Worm (Caenorhabditis elegans) whole organism, L1 larva: Measurements from ENCODE around the gene C32D5.7.

Experiments used
- C16A3.4 ChIP-seq: fragments of 150-350 bp; optimal IDR thresholded peaks from 2 replicates; lab custom pipeline; 2014; ENCODE audit warnings: missing biosample characterization, missing genetic modification characterization
- blmp-1 ChIP-seq: fragments of 150-350 bp; optimal IDR thresholded peaks from 2 replicates; lab custom pipeline; 2014; ENCODE audit warnings: missing biosample characterization, missing genetic modification characterization
- ces-1 ChIP-seq: fragments of 150-350 bp; optimal IDR thresholded peaks from 2 replicates; lab custom pipeline; 2014; ENCODE audit warnings: missing biosample characterization, missing genetic modification reagents, missing genetic modification characterization
- dsc-1 ChIP-seq: sonication (generic microtip); optimal IDR thresholded peaks from 2 replicates; lab custom pipeline; 2016; ENCODE audit warnings: mild to moderate bottlenecking, missing genetic modification characterization, missing compliant biosample characterization
- efl-1 ChIP-seq, 4 experiments: fragments of 150-350 bp; optimal IDR thresholded peaks in 3 of 4; peaks in 1 of 4; 1 replicate in 1 of 4; 2 replicates in 3 of 4; lab custom pipeline; 2014; ENCODE audit warnings: missing biosample characterization in 2 of 4, missing genetic modification characterization in 2 of 4, missing genetic modification reagents in 2 of 4
- efl-3 ChIP-seq: fragments of 200-800 bp; sonication (Bioruptor generic); optimal IDR thresholded peaks from 2 replicates; lab custom pipeline; 2018; ENCODE audit warnings: mild to moderate bottlenecking, missing genetic modification characterization, missing compliant biosample characterization
- egl-27 ChIP-seq, 2 experiments: fragments of 150-350 bp in 1 of 2; sonication (generic microtip); optimal IDR thresholded peaks; 3 replicates each; lab custom pipeline; 2017 to 2018; ENCODE audit warnings: missing biosample characterization in 2 of 2, missing genetic modification characterization in 2 of 2, missing genetic modification reagents in 2 of 2
- elt-2 ChIP-seq: sonication (generic microtip); optimal IDR thresholded peaks from 2 replicates; lab custom pipeline; 2016; ENCODE audit warnings: missing genetic modification characterization, mild to moderate bottlenecking, inconsistent platforms, missing compliant biosample characterization, missing genetic modification reagents
- elt-3 ChIP-seq, 6 experiments: fragments of 150-350 bp in 1 of 6; sonication (generic microtip); optimal IDR thresholded peaks; 2 replicates each; lab custom pipeline; 2017 to 2018; ENCODE audit warnings: missing biosample characterization in 6 of 6, missing genetic modification characterization in 6 of 6, inconsistent platforms in 1 of 6
- fkh-10 ChIP-seq: sonication (generic microtip); optimal IDR thresholded peaks from 2 replicates; lab custom pipeline; 2017; ENCODE audit warnings: missing biosample characterization, missing genetic modification reagents, missing genetic modification characterization
- fkh-8 ChIP-seq: sonication (generic microtip); optimal IDR thresholded peaks from 2 replicates; lab custom pipeline; 2016; ENCODE audit warnings: mild to moderate bottlenecking, missing genetic modification characterization, missing compliant biosample characterization
- grh-1 ChIP-seq: fragments of 200-800 bp; sonication (Bioruptor generic); IDR thresholded peaks from 2 replicates; pipeline ENCODE4 v1.3.6; 2022; ENCODE audit warnings: missing genetic modification reagents, missing genetic modification characterization, missing compliant biosample characterization
- hpl-2 ChIP-seq: fragments of 150-350 bp; optimal IDR thresholded peaks from 2 replicates; lab custom pipeline; 2014; ENCODE audit warnings: missing biosample characterization, missing genetic modification reagents, missing genetic modification characterization
- irx-1 ChIP-seq: sonication (generic microtip); optimal IDR thresholded peaks from 2 replicates; lab custom pipeline; 2016; ENCODE audit warnings: missing genetic modification characterization, missing compliant biosample characterization
- lin-14 ChIP-seq: fragments of 200-800 bp; sonication (Bioruptor generic); optimal IDR thresholded peaks from 2 replicates; lab custom pipeline; 2018; ENCODE audit warnings: mild to moderate bottlenecking, missing genetic modification characterization, moderate library complexity, missing compliant biosample characterization
- lin-15B ChIP-seq: fragments of 150-350 bp; sonication (generic microtip); optimal IDR thresholded peaks from 3 replicates; lab custom pipeline; 2014; ENCODE audit warnings: missing biosample characterization, missing genetic modification characterization
- lsy-2 ChIP-seq, 2 experiments: fragments of 150-350 bp; optimal IDR thresholded peaks; 2 replicates each; lab custom pipeline; 2014; ENCODE audit warnings: missing biosample characterization in 2 of 2, missing genetic modification characterization in 2 of 2
- mdl-1 ChIP-seq, 2 experiments: fragments of 150-350 bp; optimal IDR thresholded peaks; 2 replicates each; lab custom pipeline; 2014 to 2017; ENCODE audit warnings: missing biosample characterization in 2 of 2, missing genetic modification characterization in 2 of 2, inconsistent platforms in 1 of 2
- mep-1 ChIP-seq: fragments of 150-350 bp; optimal IDR thresholded peaks from 2 replicates; lab custom pipeline; 2014; ENCODE audit warnings: missing biosample characterization, missing genetic modification characterization
- nhr-19 ChIP-seq: fragments of 200-800 bp; sonication (Bioruptor generic); conservative IDR thresholded peaks from 2 replicates; pipeline ENCODE4 v1.3.6; 2022; ENCODE audit warnings: missing genetic modification characterization, missing compliant biosample characterization
- nhr-20 ChIP-seq: sonication (generic microtip); optimal IDR thresholded peaks from 2 replicates; lab custom pipeline; 2016; ENCODE audit warnings: mild to moderate bottlenecking, missing genetic modification characterization, missing compliant biosample characterization
- nhr-28 ChIP-seq: fragments of 150-350 bp; optimal IDR thresholded peaks from 2 replicates; lab custom pipeline; 2014; ENCODE audit warnings: missing biosample characterization, missing genetic modification characterization
- nhr-47 ChIP-seq: sonication (generic microtip); optimal IDR thresholded peaks from 2 replicates; lab custom pipeline; 2016; ENCODE audit warnings: mild to moderate bottlenecking, missing genetic modification characterization, moderate library complexity, missing compliant biosample characterization
- nhr-71 ChIP-seq: sonication (generic microtip); optimal IDR thresholded peaks from 2 replicates; lab custom pipeline; 2016; ENCODE audit warnings: mild to moderate bottlenecking, missing genetic modification characterization, moderate library complexity, missing compliant biosample characterization
- nhr-77 ChIP-seq: fragments of 150-350 bp; optimal IDR thresholded peaks from 2 replicates; lab custom pipeline; 2014; ENCODE audit warnings: missing biosample characterization, missing genetic modification characterization
- pax-3 ChIP-seq: fragments of 200-800 bp; sonication (Bioruptor generic); optimal IDR thresholded peaks from 2 replicates; lab custom pipeline; 2018; ENCODE audit warnings: mild to moderate bottlenecking, missing genetic modification characterization, moderate library complexity, missing compliant biosample characterization
- rnt-1 ChIP-seq: sonication (generic microtip); optimal IDR thresholded peaks from 2 replicates; lab custom pipeline; 2016; ENCODE audit warnings: mild to moderate bottlenecking, missing genetic modification characterization, moderate library complexity, missing compliant biosample characterization
- skn-1 ChIP-seq: fragments of 150-350 bp; optimal IDR thresholded peaks from 2 replicates; lab custom pipeline; 2014; ENCODE audit warnings: missing biosample characterization, missing genetic modification characterization
- snpc-4 ChIP-seq: fragments of 150-350 bp; optimal IDR thresholded peaks from 2 replicates; lab custom pipeline; 2014; ENCODE audit warnings: missing biosample characterization, missing genetic modification characterization
- snu-23 ChIP-seq: sonication (generic microtip); optimal IDR thresholded peaks from 2 replicates; lab custom pipeline; 2016; ENCODE audit warnings: missing genetic modification characterization, missing compliant biosample characterization
- swsn-7 ChIP-seq: sonication (generic microtip); optimal IDR thresholded peaks from 2 replicates; lab custom pipeline; 2016; ENCODE audit warnings: missing genetic modification characterization, missing compliant biosample characterization
- tlp-1 ChIP-seq: fragments of 150-350 bp; optimal IDR thresholded peaks from 2 replicates; lab custom pipeline; 2014; ENCODE audit warnings: missing biosample characterization, missing genetic modification characterization
- unc-130 ChIP-seq: fragments of 150-350 bp; optimal IDR thresholded peaks from 2 replicates; lab custom pipeline; 2017; ENCODE audit warnings: missing biosample characterization, missing genetic modification characterization, inconsistent platforms
- unc-62 ChIP-seq: fragments of 150-350 bp; optimal IDR thresholded peaks from 2 replicates; lab custom pipeline; 2014; ENCODE audit warnings: missing biosample characterization, missing genetic modification reagents, missing genetic modification characterization
- xbp-1 ChIP-seq: sonication (generic microtip); optimal IDR thresholded peaks from 2 replicates; lab custom pipeline; 2016; ENCODE audit warnings: missing genetic modification characterization, missing compliant biosample characterization
- ztf-11 ChIP-seq, 2 experiments: sonication (generic microtip); optimal IDR thresholded peaks; 2 replicates each; lab custom pipeline; 2016 to 2017; ENCODE audit warnings: missing genetic modification characterization in 2 of 2, missing biosample characterization in 1 of 2, missing compliant biosample characterization in 1 of 2

Gene C32D5.7

ce11 chrII:6294261-6294660 lies 45.6 kb downstream of the C32D5.7 start, which contains the start of gene mps-1:
Gene mps-1 (minus strand): TSS chrII:6294361.
- TF ChIP-seq dsc-1 (tag; lab: Kevin White, UChicago) (peak; percentile 27), ztf-11 (tag; optimal IDR thresholded peaks at IDR 0.05; lab: Kevin White, UChicago) (no peak), efl-1 (optimal IDR thresholded peaks at IDR 0.05; lab: Kevin White, UChicago) (no peak), efl-1 (GFP tag; optimal IDR thresholded peaks at IDR 0.05 in 1 of 2; lab: Kevin White, UChicago) (no peak), fkh-8 (tag; lab: Kevin White, UChicago) (peak; percentile 51)

- no peak for TF ChIP-seq tlp-1 (tag; lab: Kevin White, UChicago)
- no peak for TF ChIP-seq C16A3.4
- no peak for TF ChIP-seq efl-3 (GFP tag; lab: Kevin White, UChicago)
- no peak for TF ChIP-seq ces-1 (GFP tag; lab: Kevin White, UChicago)
- TF ChIP-seq nhr-20: no peak
- no peak for TF ChIP-seq xbp-1 (tag; lab: Kevin White, UChicago)
- TF ChIP-seq egl-27 (tag; optimal IDR thresholded peaks at IDR 0.05; lab: Kevin White, UChicago): no peak
- TF ChIP-seq snpc-4 (tag; lab: Kevin White, UChicago): no peak
- TF ChIP-seq fkh-10: no peak
- no peak for TF ChIP-seq skn-1 (tag; lab: Kevin White, UChicago)
- TF ChIP-seq nhr-28 (tag; lab: Kevin White, UChicago): no peak
- TF ChIP-seq irx-1 (tag; lab: Kevin White, UChicago): no peak
- no peak for TF ChIP-seq nhr-71 (tag; lab: Kevin White, UChicago)
- no peak for TF ChIP-seq hpl-2 (GFP tag; lab: Kevin White, UChicago)
- TF ChIP-seq unc-62: no peak
- TF ChIP-seq nhr-77 (tag; lab: Kevin White, UChicago): no peak
- TF ChIP-seq, all 84 proteins: peak for 0
Observed at ce11 chrII:6292527-6292926, 47.3 kb downstream of the C32D5.7 start, which contains the start of gene nyn-3. Gene nyn-3 (minus strand): TSS chrII:6292627.

ce11 chrII:6290047-6290582 lies 49.7 kb downstream of the C32D5.7 start, which contains the start of gene upb-1:
Gene upb-1 (minus strand): TSS chrII:6290097.
- TF ChIP-seq hpl-2 (GFP tag; lab: Kevin White, UChicago): no peak
- TF ChIP-seq pax-3: no peak
- peak; percentile 52 for TF ChIP-seq blmp-1
- TF ChIP-seq elt-3 (tag; optimal IDR thresholded peaks at IDR 0.05; lab: Kevin White, UChicago): no peak
- TF ChIP-seq elt-2 (tag; lab: Kevin White, UChicago): peak; percentile 32
- TF ChIP-seq lin-14 (GFP tag; lab: Kevin White, UChicago): peak; percentile 72
- TF ChIP-seq snu-23: peak; percentile 55
- TF ChIP-seq swsn-7 (tag; lab: Kevin White, UChicago): peak; percentile 7
- peak; percentile 52 for TF ChIP-seq nhr-20
- peak; percentile 42 to 67 for TF ChIP-seq lsy-2 (tag; optimal IDR thresholded peaks at IDR 0.05; lab: Kevin White, UChicago)
- peak; percentile 82 for TF ChIP-seq nhr-71 (tag; lab: Kevin White, UChicago)
- no peak for TF ChIP-seq grh-1 (GFP tag; lab: Robert Waterston, UW)
- peak; percentile 62 for TF ChIP-seq rnt-1 (tag; lab: Kevin White, UChicago)
- peak; percentile 39 for TF ChIP-seq unc-130 (tag; lab: Kevin White, UChicago)
- TF ChIP-seq lin-15B (tag; lab: Kevin White, UChicago): no peak
- peak; percentile 3 for TF ChIP-seq nhr-47
- peak; percentile 64 for TF ChIP-seq nhr-19 (GFP tag; lab: Robert Waterston, UW)
- TF ChIP-seq mep-1 (tag; lab: Kevin White, UChicago): peak; percentile 21
- TF ChIP-seq efl-1 (optimal IDR thresholded peaks at IDR 0.05; lab: Kevin White, UChicago): peak in 1 of 2 experiments; percentile 24
- no peak for TF ChIP-seq efl-1 (GFP tag; optimal IDR thresholded peaks at IDR 0.05 in 1 of 2; lab: Kevin White, UChicago)
- peak in 1 of 2 experiments; percentile 64 for TF ChIP-seq mdl-1 (tag; optimal IDR thresholded peaks at IDR 0.05; lab: Kevin White, UChicago)
